Fruit fly (Drosophila melanogaster) whole organism, pupa: ENCODE results near the gene CG32450.

Experiments used
- CG14655 ChIP-seq: fragments of 200-800 bp; sonication (Bioruptor generic); optimal IDR thresholded peaks from 3 replicates; lab custom pipeline; 2017; ENCODE audit warnings: mild to moderate bottlenecking, missing biosample characterization, missing genetic modification reagents, missing genetic modification characterization
- CG34367 ChIP-seq: fragments of 200-800 bp; sonication (Bioruptor generic); optimal IDR thresholded peaks from 2 replicates; lab custom pipeline; 2018; ENCODE audit warnings: missing biosample characterization, mild to moderate bottlenecking, missing genetic modification characterization
- CG9948 ChIP-seq: fragments of 200-800 bp; sonication (Bioruptor generic); optimal IDR thresholded peaks from 2 replicates; lab custom pipeline; 2018; ENCODE audit warnings: missing biosample characterization, mild to moderate bottlenecking, missing genetic modification characterization, moderate library complexity
- EcR ChIP-seq: fragments of 200-800 bp; sonication (Bioruptor generic); optimal IDR thresholded peaks from 3 replicates; lab custom pipeline; 2019; ENCODE audit warnings: missing biosample characterization, missing genetic modification characterization, mild to moderate bottlenecking, moderate library complexity, missing genetic modification reagents
- Ets98B ChIP-seq: fragments of 200-800 bp; sonication (Bioruptor generic); IDR thresholded peaks from 2 replicates; pipeline ENCODE4 v1.3.6; 2022; ENCODE audit warnings: missing biosample characterization, missing genetic modification characterization
- rn ChIP-seq: fragments of 200-800 bp; sonication (Bioruptor generic); IDR thresholded peaks from 2 replicates; pipeline ENCODE4 v1.3.6; 2022; ENCODE audit warnings: missing biosample characterization, missing genetic modification characterization

DNA sequence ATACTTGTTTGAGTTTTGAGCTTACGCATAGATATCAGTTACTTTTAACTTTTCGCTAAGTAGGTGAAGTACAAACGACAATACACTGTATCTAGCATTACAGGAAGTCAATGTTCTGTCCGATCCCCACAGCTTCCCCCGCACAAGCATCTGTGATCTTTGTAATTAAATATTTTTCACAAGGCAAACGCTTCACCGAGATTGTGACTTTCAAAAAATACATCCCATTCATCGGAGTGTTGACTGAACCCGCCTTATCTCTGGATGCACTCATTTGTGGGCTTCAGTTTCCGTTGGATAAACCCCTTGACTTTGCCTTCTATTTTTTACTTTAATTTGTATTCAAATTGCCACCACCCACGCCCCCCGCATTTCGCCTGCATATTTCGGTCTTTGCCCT, 37.4 kb downstream of the CG32450 start:
- no peak for TF ChIP-seq CG34367 (tag; lab: Kevin White, UChicago)
- no peak for TF ChIP-seq rn (GFP tag; lab: Robert Waterston, UW)
- no peak for TF ChIP-seq Ets98B (GFP tag; lab: Robert Waterston, UW)
- TF ChIP-seq CG9948 (tag; lab: Kevin White, UChicago), result no peak
- no peak for TF ChIP-seq CG14655 (GFP tag; lab: Kevin White, UChicago)
- no peak for TF ChIP-seq EcR (GFP tag; lab: Kevin White, UChicago)
